Fruit fly (Drosophila melanogaster) whole organism, wandering third instar larva: ENCODE data around the gene CG7778.

Source experiments
- CG9705 ChIP-seq: fragments of 200-800 bp; sonication (Bioruptor generic); optimal IDR thresholded peaks from 2 replicates; lab custom pipeline; 2018; ENCODE audit warnings: missing biosample characterization, mild to moderate bottlenecking, missing genetic modification characterization
- Dfd ChIP-seq: fragments of >200 bp; optimal IDR thresholded peaks from 2 replicates; lab custom pipeline; 2017; ENCODE audit warnings: missing biosample characterization, missing genetic modification characterization
- Dif ChIP-seq: fragments of 200-275, 200-300 bp; sonication (Bioruptor generic); optimal IDR thresholded peaks from 2 replicates; lab custom pipeline; 2018; ENCODE audit warnings: missing biosample characterization, missing genetic modification characterization; ENCODE audit not compliant: partially characterized antibody
- HLH106 ChIP-seq: fragments of 200-800 bp; optimal IDR thresholded peaks from 3 replicates; lab custom pipeline; 2019; ENCODE audit warnings: missing biosample characterization, mild to moderate bottlenecking, missing genetic modification characterization, moderate library complexity
- Hnf4 ChIP-seq: fragments of 200-800 bp; sonication (Bioruptor generic); optimal IDR thresholded peaks from 2 replicates; lab custom pipeline; 2016; ENCODE audit warnings: missing biosample characterization, mild to moderate bottlenecking, missing genetic modification characterization
- Hr78 ChIP-seq: fragments of >200 bp; optimal IDR thresholded peaks from 2 replicates; lab custom pipeline; 2017; ENCODE audit warnings: missing biosample characterization, missing genetic modification characterization
- Hr83 ChIP-seq: fragments of 200-300 bp; sonication (Bioruptor generic); optimal IDR thresholded peaks from 2 replicates; lab custom pipeline; 2016; ENCODE audit warnings: missing biosample characterization, mild to moderate bottlenecking, missing genetic modification characterization, moderate library complexity; ENCODE audit not compliant: poor library complexity, severe bottlenecking
- Myc ChIP-seq: fragments of >200 bp; optimal IDR thresholded peaks from 2 replicates; lab custom pipeline; 2017
- N ChIP-seq: fragments of >200 bp; optimal IDR thresholded peaks from 2 replicates; lab custom pipeline; 2018; ENCODE audit warnings: missing biosample characterization, missing external identifiers, missing genetic modification characterization
- Vsx2 ChIP-seq: fragments of 200-300, 225-300 bp; sonication (Bioruptor generic); optimal IDR thresholded peaks from 2 replicates; lab custom pipeline; 2018; ENCODE audit warnings: missing biosample characterization, missing genetic modification characterization; ENCODE audit not compliant: partially characterized antibody
- brk ChIP-seq: fragments of 200-800 bp; sonication (Bioruptor generic); optimal IDR thresholded peaks from 2 replicates; lab custom pipeline; 2016; ENCODE audit warnings: missing biosample characterization, mild to moderate bottlenecking, missing genetic modification characterization
- dsf ChIP-seq: sonication (Bioruptor generic); optimal IDR thresholded peaks from 2 replicates; lab custom pipeline; 2016; ENCODE audit warnings: missing biosample characterization, missing genetic modification characterization, borderline replicate concordance
- ey ChIP-seq: fragments of 200-800 bp; sonication (Bioruptor generic); optimal IDR thresholded peaks from 2 replicates; lab custom pipeline; 2016; ENCODE audit warnings: missing biosample characterization, missing genetic modification characterization
- foxo ChIP-seq, 2 experiments: fragments of 200-800 bp; sonication (Bioruptor generic); optimal IDR thresholded peaks; 2 replicates in 1 of 2; 3 replicates in 1 of 2; lab custom pipeline; 2016 to 2017; ENCODE audit warnings: missing biosample characterization in 2 of 2, missing genetic modification characterization in 2 of 2
- fru ChIP-seq: fragments of 200-800 bp; sonication (Bioruptor generic); optimal IDR thresholded peaks from 3 replicates; lab custom pipeline; 2016; ENCODE audit warnings: missing biosample characterization, mild to moderate bottlenecking, missing genetic modification characterization
- h ChIP-seq: fragments of 200-800 bp; sonication (Bioruptor generic); optimal IDR thresholded peaks from 3 replicates; lab custom pipeline; 2016; ENCODE audit warnings: missing biosample characterization, mild to moderate bottlenecking, missing genetic modification characterization
- jim ChIP-seq: fragments of 175-275, 200-325 bp; sonication (Bioruptor generic); optimal IDR thresholded peaks from 2 replicates; lab custom pipeline; 2016; ENCODE audit warnings: missing biosample characterization, mild to moderate bottlenecking, missing genetic modification characterization
- lola ChIP-seq: fragments of >200 bp; optimal IDR thresholded peaks from 2 replicates; lab custom pipeline; 2017; ENCODE audit warnings: missing biosample characterization, missing genetic modification characterization
- psq ChIP-seq: fragments of 200-800 bp; sonication (Bioruptor generic); optimal IDR thresholded peaks from 3 replicates; lab custom pipeline; 2017; ENCODE audit warnings: missing biosample characterization, mild to moderate bottlenecking, missing genetic modification characterization, moderate library complexity
- sage ChIP-seq: fragments of 200-800 bp; sonication (Bioruptor generic); optimal IDR thresholded peaks from 2 replicates; lab custom pipeline; 2016; ENCODE audit warnings: missing biosample characterization, mild to moderate bottlenecking, missing genetic modification characterization
- sv ChIP-seq: fragments of 200-800 bp; sonication (Bioruptor generic); optimal IDR thresholded peaks from 3 replicates; lab custom pipeline; 2016; ENCODE audit warnings: missing biosample characterization, missing genetic modification characterization

CG7778 gene

dm6 chr2L:8398721-8399120 lies 52.3 kb downstream of the CG7778 start, which contains the start of gene CG13386:
CG13386 (plus strand) TSS chr2L:8399021.
- TF ChIP-seq sage (GFP tag; lab: Kevin White, UChicago) (no peak), ey (GFP tag; lab: Kevin White, UChicago) (no peak), Dfd (GFP tag; lab: Kevin White, UChicago) (no peak), psq (no peak), Hnf4 (no peak), fru (GFP tag; lab: Kevin White, UChicago) (no peak), Vsx2 (no peak), sv (GFP tag; lab: Kevin White, UChicago) (no peak), Dif (GFP tag; lab: Kevin White, UChicago) (no peak), foxo (GFP tag; optimal IDR thresholded peaks at IDR 0.05; lab: Kevin White, UChicago) (no peak), dsf (GFP tag; lab: Kevin White, UChicago) (no peak), lola (GFP tag; lab: Kevin White, UChicago) (no peak), CG9705 (GFP tag; lab: Kevin White, UChicago) (no peak), jim (no peak), h (GFP tag; lab: Kevin White, UChicago) (no peak), Hr83 (no peak), HLH106 (tag; lab: Kevin White, UChicago) (no peak), N (GFP tag; lab: Kevin White, UChicago) (no peak), Hr78 (GFP tag; lab: Kevin White, UChicago) (no peak)

- TF ChIP-seq brk (GFP tag; lab: Kevin White, UChicago): no peak
- peak; percentile 26 for TF ChIP-seq sage (GFP tag; lab: Kevin White, UChicago)
- TF ChIP-seq Myc (lab: Kevin White, UChicago): no peak
Observed at dm6 chr2L:8399863-8400598, 53.6 kb downstream of the CG7778 start, which contains the start of gene CG31898. CG31898 (plus strand) TSS chr2L:8400421.
